Worm (Caenorhabditis elegans) whole organism, L1 larva: ENCODE data around the gene ZK370.6.

ENCODE experiments used
- C04F5.9 ChIP-seq: sonication (generic microtip); optimal IDR thresholded peaks from 2 replicates; lab custom pipeline; 2016; ENCODE audit warnings: missing genetic modification characterization, missing compliant biosample characterization
- C16A3.4 ChIP-seq: fragments of 150-350 bp; optimal IDR thresholded peaks from 2 replicates; lab custom pipeline; 2014; ENCODE audit warnings: missing biosample characterization, missing genetic modification characterization
- aha-1 ChIP-seq: fragments of 150-350 bp; optimal IDR thresholded peaks from 2 replicates; lab custom pipeline; 2014; ENCODE audit warnings: missing biosample characterization, missing genetic modification characterization
- aly-2 ChIP-seq: fragments of 150-350 bp; optimal IDR thresholded peaks from 2 replicates; lab custom pipeline; 2014; ENCODE audit warnings: missing biosample characterization, missing genetic modification characterization
- ama-1 ChIP-seq: fragments of 150-350 bp; optimal IDR thresholded peaks from 2 replicates; lab custom pipeline; 2014
- ceh-63 ChIP-seq: fragments of 200-800 bp; sonication (Bioruptor generic); optimal IDR thresholded peaks from 2 replicates; lab custom pipeline; 2018; ENCODE audit warnings: mild to moderate bottlenecking, missing genetic modification characterization, missing compliant biosample characterization
- ceh-90 ChIP-seq: sonication (generic microtip); optimal IDR thresholded peaks from 2 replicates; lab custom pipeline; 2016; ENCODE audit warnings: missing genetic modification characterization, missing compliant biosample characterization
- dpl-1 ChIP-seq, 3 experiments: fragments of 150-350 bp in 2 of 3; sonication (generic microtip) in 1 of 3; optimal IDR thresholded peaks; 2 replicates each; lab custom pipeline; 2014 to 2017; ENCODE audit warnings: missing biosample characterization in 3 of 3, missing genetic modification characterization in 3 of 3, missing genetic modification reagents in 3 of 3
- efl-1 ChIP-seq, 4 experiments: fragments of 150-350 bp; optimal IDR thresholded peaks in 3 of 4; peaks in 1 of 4; 1 replicate in 1 of 4; 2 replicates in 3 of 4; lab custom pipeline; 2014; ENCODE audit warnings: missing biosample characterization in 2 of 4, missing genetic modification characterization in 2 of 4, missing genetic modification reagents in 2 of 4
- egl-13 ChIP-seq: sonication (generic microtip); optimal IDR thresholded peaks from 2 replicates; lab custom pipeline; 2016; ENCODE audit warnings: missing genotype, missing genetic modification reagents, missing genetic modification characterization, missing compliant biosample characterization
- egl-27 ChIP-seq, 2 experiments: fragments of 150-350 bp in 1 of 2; sonication (generic microtip); optimal IDR thresholded peaks; 3 replicates each; lab custom pipeline; 2017 to 2018; ENCODE audit warnings: missing biosample characterization in 2 of 2, missing genetic modification characterization in 2 of 2, missing genetic modification reagents in 2 of 2
- elt-2 ChIP-seq: sonication (generic microtip); optimal IDR thresholded peaks from 2 replicates; lab custom pipeline; 2016; ENCODE audit warnings: missing genetic modification characterization, mild to moderate bottlenecking, inconsistent platforms, missing compliant biosample characterization, missing genetic modification reagents
- fkh-10 ChIP-seq: sonication (generic microtip); optimal IDR thresholded peaks from 2 replicates; lab custom pipeline; 2017; ENCODE audit warnings: missing biosample characterization, missing genetic modification reagents, missing genetic modification characterization
- fkh-4 ChIP-seq: sonication (generic microtip); optimal IDR thresholded peaks from 2 replicates; lab custom pipeline; 2016; ENCODE audit warnings: missing compliant biosample characterization, missing genetic modification characterization, borderline replicate concordance
- fkh-8 ChIP-seq: sonication (generic microtip); optimal IDR thresholded peaks from 2 replicates; lab custom pipeline; 2016; ENCODE audit warnings: mild to moderate bottlenecking, missing genetic modification characterization, missing compliant biosample characterization
- fos-1 ChIP-seq: fragments of 150-350 bp; optimal IDR thresholded peaks from 2 replicates; lab custom pipeline; 2014; ENCODE audit warnings: missing biosample characterization, missing genetic modification characterization
- hlh-17 ChIP-seq: fragments of 200-800 bp; sonication (Bioruptor generic); optimal IDR thresholded peaks from 2 replicates; lab custom pipeline; 2018; ENCODE audit warnings: missing genetic modification characterization, mild to moderate bottlenecking, missing compliant biosample characterization, moderate library complexity, borderline replicate concordance
- hpl-2 ChIP-seq: fragments of 150-350 bp; optimal IDR thresholded peaks from 2 replicates; lab custom pipeline; 2014; ENCODE audit warnings: missing biosample characterization, missing genetic modification reagents, missing genetic modification characterization
- jun-1 ChIP-seq: fragments of 150-350 bp; optimal IDR thresholded peaks from 2 replicates; lab custom pipeline; 2014; ENCODE audit warnings: missing biosample characterization, missing genetic modification reagents, missing genetic modification characterization
- lin-13 ChIP-seq: fragments of 150-350 bp; optimal IDR thresholded peaks from 2 replicates; lab custom pipeline; 2014; ENCODE audit warnings: missing biosample characterization, missing genetic modification reagents, missing genetic modification characterization
- lin-14 ChIP-seq: fragments of 200-800 bp; sonication (Bioruptor generic); optimal IDR thresholded peaks from 2 replicates; lab custom pipeline; 2018; ENCODE audit warnings: mild to moderate bottlenecking, missing genetic modification characterization, moderate library complexity, missing compliant biosample characterization
- lin-15B ChIP-seq: fragments of 150-350 bp; sonication (generic microtip); optimal IDR thresholded peaks from 3 replicates; lab custom pipeline; 2014; ENCODE audit warnings: missing biosample characterization, missing genetic modification characterization
- lin-35 ChIP-seq, 2 experiments: fragments of 150-350 bp; optimal IDR thresholded peaks; 2 replicates each; lab custom pipeline; 2014; ENCODE audit warnings: missing biosample characterization in 2 of 2, missing genetic modification characterization in 2 of 2, missing genetic modification reagents in 2 of 2
- mef-2 ChIP-seq: fragments of 150-350 bp; optimal IDR thresholded peaks from 2 replicates; lab custom pipeline; 2014; ENCODE audit warnings: missing biosample characterization, missing genetic modification characterization
- mep-1 ChIP-seq: fragments of 150-350 bp; optimal IDR thresholded peaks from 2 replicates; lab custom pipeline; 2014; ENCODE audit warnings: missing biosample characterization, missing genetic modification characterization
- nhr-11 ChIP-seq: fragments of 150-350 bp; optimal IDR thresholded peaks from 2 replicates; lab custom pipeline; 2014; ENCODE audit warnings: missing biosample characterization, missing genetic modification characterization
- nhr-12 ChIP-seq: sonication (generic microtip); optimal IDR thresholded peaks from 2 replicates; lab custom pipeline; 2017; ENCODE audit warnings: missing biosample characterization, missing genetic modification characterization
- nhr-19 ChIP-seq: fragments of 200-800 bp; sonication (Bioruptor generic); conservative IDR thresholded peaks from 2 replicates; pipeline ENCODE4 v1.3.6; 2022; ENCODE audit warnings: missing genetic modification characterization, missing compliant biosample characterization
- nhr-28 ChIP-seq: fragments of 150-350 bp; optimal IDR thresholded peaks from 2 replicates; lab custom pipeline; 2014; ENCODE audit warnings: missing biosample characterization, missing genetic modification characterization
- nhr-47 ChIP-seq: sonication (generic microtip); optimal IDR thresholded peaks from 2 replicates; lab custom pipeline; 2016; ENCODE audit warnings: mild to moderate bottlenecking, missing genetic modification characterization, moderate library complexity, missing compliant biosample characterization
- nhr-76 ChIP-seq: sonication (generic microtip); optimal IDR thresholded peaks from 2 replicates; lab custom pipeline; 2017; ENCODE audit warnings: missing biosample characterization, missing genetic modification characterization
- nhr-77 ChIP-seq: fragments of 150-350 bp; optimal IDR thresholded peaks from 2 replicates; lab custom pipeline; 2014; ENCODE audit warnings: missing biosample characterization, missing genetic modification characterization
- nhr-84 ChIP-seq: sonication (generic microtip); optimal IDR thresholded peaks from 2 replicates; lab custom pipeline; 2017; ENCODE audit warnings: missing biosample characterization, missing genetic modification characterization
- nhr-85 ChIP-seq: sonication (generic microtip); peaks from one replicate; lab custom pipeline; 2016; ENCODE audit warnings: missing genetic modification characterization, inconsistent platforms, missing compliant biosample characterization
- nhr-90 ChIP-seq: sonication (generic microtip); optimal IDR thresholded peaks from 2 replicates; lab custom pipeline; 2016; ENCODE audit warnings: mild to moderate bottlenecking, missing genetic modification characterization, missing compliant biosample characterization; ENCODE audit not compliant: poor library complexity
- pag-3 ChIP-seq: sonication (generic microtip); optimal IDR thresholded peaks from 2 replicates; lab custom pipeline; 2017; ENCODE audit warnings: missing genetic modification characterization, mild to moderate bottlenecking, missing compliant biosample characterization, antibody characterized with exemption, borderline replicate concordance; ENCODE audit not compliant: insufficient read depth
- pax-3 ChIP-seq: fragments of 200-800 bp; sonication (Bioruptor generic); optimal IDR thresholded peaks from 2 replicates; lab custom pipeline; 2018; ENCODE audit warnings: mild to moderate bottlenecking, missing genetic modification characterization, moderate library complexity, missing compliant biosample characterization
- pqm-1 ChIP-seq: sonication (generic microtip); optimal IDR thresholded peaks from 3 replicates; lab custom pipeline; 2017; ENCODE audit warnings: missing biosample characterization, missing genetic modification characterization
- rnt-1 ChIP-seq: sonication (generic microtip); optimal IDR thresholded peaks from 2 replicates; lab custom pipeline; 2016; ENCODE audit warnings: mild to moderate bottlenecking, missing genetic modification characterization, moderate library complexity, missing compliant biosample characterization
- skn-1 ChIP-seq: fragments of 150-350 bp; optimal IDR thresholded peaks from 2 replicates; lab custom pipeline; 2014; ENCODE audit warnings: missing biosample characterization, missing genetic modification characterization
- snu-23 ChIP-seq: sonication (generic microtip); optimal IDR thresholded peaks from 2 replicates; lab custom pipeline; 2016; ENCODE audit warnings: missing genetic modification characterization, missing compliant biosample characterization
- sox-4 ChIP-seq: sonication (generic microtip); optimal IDR thresholded peaks from 2 replicates; lab custom pipeline; 2016; ENCODE audit warnings: missing genetic modification characterization, missing compliant biosample characterization
- sptf-1 ChIP-seq: fragments of 150-350 bp; optimal IDR thresholded peaks from 2 replicates; lab custom pipeline; 2014; ENCODE audit warnings: missing biosample characterization, missing genetic modification characterization
- swsn-7 ChIP-seq: sonication (generic microtip); optimal IDR thresholded peaks from 2 replicates; lab custom pipeline; 2016; ENCODE audit warnings: missing genetic modification characterization, missing compliant biosample characterization
- tlp-1 ChIP-seq: fragments of 150-350 bp; optimal IDR thresholded peaks from 2 replicates; lab custom pipeline; 2014; ENCODE audit warnings: missing biosample characterization, missing genetic modification characterization
- unc-130 ChIP-seq: fragments of 150-350 bp; optimal IDR thresholded peaks from 2 replicates; lab custom pipeline; 2017; ENCODE audit warnings: missing biosample characterization, missing genetic modification characterization, inconsistent platforms
- unc-62 ChIP-seq: fragments of 150-350 bp; optimal IDR thresholded peaks from 2 replicates; lab custom pipeline; 2014; ENCODE audit warnings: missing biosample characterization, missing genetic modification reagents, missing genetic modification characterization
- unc-86 ChIP-seq: sonication (generic microtip); optimal IDR thresholded peaks from 2 replicates; lab custom pipeline; 2016; ENCODE audit warnings: missing genetic modification characterization, missing compliant biosample characterization
- unc-98 ChIP-seq: fragments of 200-800 bp; sonication (Bioruptor generic); IDR thresholded peaks from 2 replicates; pipeline ENCODE4 v1.3.6; 2022; ENCODE audit warnings: missing genetic modification characterization, missing compliant biosample characterization
- xbp-1 ChIP-seq: sonication (generic microtip); optimal IDR thresholded peaks from 2 replicates; lab custom pipeline; 2016; ENCODE audit warnings: missing genetic modification characterization, missing compliant biosample characterization
- zag-1 ChIP-seq: fragments of 150-350 bp; optimal IDR thresholded peaks from 2 replicates; lab custom pipeline; 2014; ENCODE audit warnings: missing biosample characterization, missing genetic modification characterization
- zip-4 ChIP-seq: fragments of 200-800 bp; sonication (Bioruptor generic); optimal IDR thresholded peaks from 2 replicates; lab custom pipeline; 2018; ENCODE audit warnings: mild to moderate bottlenecking, missing genetic modification characterization, moderate library complexity, missing compliant biosample characterization
- ztf-4 ChIP-seq: fragments of 150-350 bp; optimal IDR thresholded peaks from 2 replicates; lab custom pipeline; 2014; ENCODE audit warnings: missing biosample characterization, missing genetic modification characterization

ZK370.6 gene

DNA sequence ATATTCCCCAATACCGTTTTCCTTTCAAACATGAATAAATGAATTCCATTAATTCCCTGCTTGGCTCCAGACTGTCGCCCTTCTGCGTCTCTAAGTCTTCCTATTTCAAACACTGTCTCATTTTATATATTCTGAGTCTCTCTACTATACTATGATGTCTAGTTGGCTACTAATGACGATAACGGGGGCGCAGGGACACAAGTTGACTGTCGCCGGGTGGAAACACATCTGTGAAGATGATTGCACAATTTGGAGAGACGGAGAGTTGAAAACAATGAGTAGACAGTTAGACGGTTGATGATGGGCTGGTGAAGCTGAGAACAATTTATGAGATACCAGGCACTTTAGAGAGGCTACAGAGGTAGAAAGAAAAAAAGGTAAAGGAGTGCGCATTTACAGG, 5.8 kb upstream of the ZK370.6 start, which contains the start of gene sma-2 (continued):
- TF ChIP-seq xbp-1 (tag; lab: Kevin White, UChicago) (peak; percentile 32), unc-130 (tag; lab: Kevin White, UChicago) (peak; percentile 45), nhr-19 (GFP tag; lab: Robert Waterston, UW) (peak; percentile 48), rnt-1 (tag; lab: Kevin White, UChicago) (peak; percentile 12), aly-2 (tag; lab: Kevin White, UChicago) (no peak), snu-23 (peak; percentile 67), nhr-47 (tag; lab: Kevin White, UChicago) (peak; percentile 45), skn-1 (tag; lab: Kevin White, UChicago) (peak; percentile 14), mef-2 (tag; lab: Kevin White, UChicago) (no peak), nhr-11 (tag; lab: Kevin White, UChicago) (no peak), nhr-12 (tag; lab: Kevin White, UChicago) (no peak), lin-15B (tag; lab: Kevin White, UChicago) (no peak), egl-27 (tag; optimal IDR thresholded peaks at IDR 0.05; lab: Kevin White, UChicago) (no peak), tlp-1 (no peak), ztf-4 (tag; lab: Kevin White, UChicago) (peak; percentile 14), pqm-1 (tag; lab: Kevin White, UChicago) (no peak), nhr-28 (tag; lab: Kevin White, UChicago) (no peak), lin-14 (GFP tag; lab: Kevin White, UChicago) (peak; percentile 81), ama-1 (lab: Kevin White, UChicago) (no peak), ceh-63 (GFP tag; lab: Kevin White, UChicago) (no peak), hlh-17 (no peak), sptf-1 (tag; lab: Kevin White, UChicago) (no peak), fkh-8 (no peak), fkh-10 (no peak), zag-1 (tag; lab: Kevin White, UChicago) (no peak), ceh-90 (tag; lab: Kevin White, UChicago) (no peak), C04F5.9 (tag; lab: Kevin White, UChicago) (no peak), pax-3 (tag; lab: Kevin White, UChicago) (no peak), C16A3.4 (tag; lab: Kevin White, UChicago) (peak; percentile 41), swsn-7 (peak; percentile 44), lin-35 (GFP tag; optimal IDR thresholded peaks at IDR 0.05; lab: Kevin White, UChicago) (peak; percentile 27 to 78), fkh-4 (no peak), dpl-1 (GFP tag; optimal IDR thresholded peaks at IDR 0.05; lab: Kevin White, UChicago) (peak; percentile 2 to 49 (median 42)), lin-13 (peak; percentile 20), zip-4 (no peak), pag-3 (tag; lab: Kevin White, UChicago) (no peak), egl-13 (no peak), aha-1 (tag; lab: Kevin White, UChicago) (no peak), unc-98 (GFP tag; lab: Robert Waterston, UW) (no peak)

DNA sequence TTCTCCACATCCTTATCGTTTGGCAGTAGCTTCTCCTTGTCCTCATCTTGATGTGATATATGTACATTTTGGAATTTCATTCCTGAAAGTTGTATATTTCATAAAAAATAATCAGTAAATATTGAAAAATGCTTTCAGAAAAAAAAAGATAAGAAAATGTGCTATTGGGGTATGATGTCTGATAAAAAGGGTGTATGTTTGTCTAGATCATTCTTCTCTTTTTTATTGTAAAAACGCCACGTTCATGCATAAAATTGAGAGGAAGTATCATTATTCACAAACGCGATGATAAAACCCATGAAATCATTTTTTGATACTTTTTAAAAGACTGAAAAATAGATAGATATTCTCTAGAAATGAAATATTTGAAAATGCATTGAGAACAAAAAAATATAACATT, 5.0 kb upstream of the ZK370.6 start:
- TF ChIP-seq skn-1 (tag; lab: Kevin White, UChicago) (no peak), pqm-1 (tag; lab: Kevin White, UChicago) (peak; percentile 68), nhr-76 (tag; lab: Kevin White, UChicago) (no peak), sox-4 (tag; lab: Kevin White, UChicago) (no peak), elt-2 (peak; percentile 85), unc-62 (GFP tag; lab: Kevin White, UChicago) (no peak), lin-35 (GFP tag; optimal IDR thresholded peaks at IDR 0.05; lab: Kevin White, UChicago) (no peak), nhr-90 (tag; lab: Kevin White, UChicago) (no peak), nhr-85 (no peak), unc-86 (no peak), efl-1 (optimal IDR thresholded peaks at IDR 0.05; lab: Kevin White, UChicago) (no peak), efl-1 (GFP tag; optimal IDR thresholded peaks at IDR 0.05 in 1 of 2; lab: Kevin White, UChicago) (no peak), nhr-11 (tag; lab: Kevin White, UChicago) (no peak), nhr-47 (tag; lab: Kevin White, UChicago) (no peak), hpl-2 (GFP tag; lab: Kevin White, UChicago) (no peak), jun-1 (peak; percentile 28), mep-1 (tag; lab: Kevin White, UChicago) (no peak), fkh-10 (no peak), fkh-4 (no peak), fos-1 (no peak), ama-1 (lab: Kevin White, UChicago) (no peak), nhr-77 (no peak), nhr-84 (no peak), lin-14 (GFP tag; lab: Kevin White, UChicago) (peak; percentile 18)
